Fruit fly (Drosophila melanogaster): Measurements from ENCODE around the gene CG6125.
A peak's percentile ranks its signal among the peaks of the same experiment; 100 is the strongest.

CG6125 gene

DNA sequence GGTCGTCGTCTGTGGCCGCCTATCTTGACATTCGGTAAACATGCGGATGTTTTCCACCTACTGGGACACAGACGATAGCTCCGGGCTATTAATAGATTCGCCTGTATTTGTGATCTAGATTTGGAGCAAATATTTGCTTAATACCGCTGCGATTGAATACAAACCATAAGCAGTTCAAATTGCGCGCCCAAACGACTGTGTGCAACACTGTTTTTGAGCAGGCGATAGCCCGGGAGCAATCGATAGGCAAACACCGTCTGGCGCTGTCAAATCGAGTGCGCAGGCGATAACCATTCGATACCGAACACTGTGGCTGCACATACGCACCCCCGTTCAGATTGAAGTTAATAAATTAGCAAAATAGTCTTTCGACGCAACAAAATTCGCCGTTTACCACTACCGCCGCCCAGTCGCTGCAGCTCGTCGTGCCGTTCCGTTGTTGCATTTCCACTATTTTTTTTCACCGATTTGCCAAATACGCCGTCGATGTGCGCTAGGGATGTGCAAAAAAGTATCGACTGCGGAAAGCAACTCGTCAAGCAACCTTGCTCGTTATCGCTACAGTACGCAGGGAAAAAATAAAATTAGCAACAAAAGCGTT, 1.4 kb upstream of the CG6125 start, which contains the start of gene Atx2 (continued):
- no peak for TF ChIP-seq Elba2 (GFP tag; optimal IDR thresholded peaks at IDR 0.05)
- TF ChIP-seq CG11695 (GFP tag; IDR thresholded peaks at IDR 0.05), result no peak
- no peak for TF ChIP-seq Lpt (GFP tag; optimal IDR thresholded peaks at IDR 0.05)
- no peak for TF ChIP-seq btn (GFP tag; optimal IDR thresholded peaks at IDR 0.05)
- TF ChIP-seq Dip3 (GFP tag; optimal IDR thresholded peaks at IDR 0.05), result peak; percentile 0
- peak; percentile 25 for TF ChIP-seq Dad (GFP tag; optimal IDR thresholded peaks at IDR 0.05)
- TF ChIP-seq disco-r (GFP tag; optimal IDR thresholded peaks at IDR 0.05), result peak; percentile 14
- TF ChIP-seq lilli (GFP tag; optimal IDR thresholded peaks at IDR 0.05), result peak; percentile 50
- TF ChIP-seq CG16813 (GFP tag; IDR thresholded peaks at IDR 0.05; ENCODE audit: partially characterized antibody), result peak; percentile 97
- peak; percentile 43 for TF ChIP-seq phol (tag; optimal IDR thresholded peaks at IDR 0.05)
- no peak for TF ChIP-seq Hr3 (GFP tag; optimal IDR thresholded peaks at IDR 0.05)
- TF ChIP-seq CG4617 (GFP tag; optimal IDR thresholded peaks at IDR 0.05; ENCODE audit: borderline replicate concordance), result peak; percentile 97
- TF ChIP-seq pho (GFP tag; optimal IDR thresholded peaks at IDR 0.05), result peak; percentile 73
- peak; percentile 97 for TF ChIP-seq Sry-δ (GFP tag; optimal IDR thresholded peaks at IDR 0.05)
- TF ChIP-seq CG10431 (GFP tag; optimal IDR thresholded peaks at IDR 0.05), result no peak
- TF ChIP-seq CG9437 (GFP tag; optimal IDR thresholded peaks at IDR 0.05), result peak; percentile 27
- peak; percentile 75; the same call in 2 of the 3 replicates for TF ChIP-seq ci (GFP tag; IDR thresholded peaks at IDR 0.05)
- no peak for TF ChIP-seq CG4730 (GFP tag; IDR thresholded peaks at IDR 0.05)
- no peak for TF ChIP-seq dmrt99B (tag; optimal IDR thresholded peaks at IDR 0.05)
- TF ChIP-seq gce (GFP tag; IDR thresholded peaks at IDR 0.05), result no peak
- no peak for TF ChIP-seq corto (GFP tag; optimal IDR thresholded peaks at IDR 0.05)
- peak; percentile 97 for TF ChIP-seq CG17186 (GFP tag; optimal IDR thresholded peaks at IDR 0.05)
- no peak for TF ChIP-seq Drgx (GFP tag; IDR thresholded peaks at IDR 0.05)
- TF ChIP-seq Fer3 (tag; optimal IDR thresholded peaks at IDR 0.05), result no peak
- TF ChIP-seq CG43689 (GFP tag; IDR thresholded peaks at IDR 0.05), result no peak
- TF ChIP-seq fru (optimal IDR thresholded peaks at IDR 0.05), result no peak
- TF ChIP-seq Awh (GFP tag; IDR thresholded peaks at IDR 0.05), result no peak
- no peak; the same call in 2 of the 3 replicates for TF ChIP-seq CG34422 (GFP tag; IDR thresholded peaks at IDR 0.05)
- no peak for TF ChIP-seq Sox100B (GFP tag; optimal IDR thresholded peaks at IDR 0.05)
- TF ChIP-seq Hmx (GFP tag; optimal IDR thresholded peaks at IDR 0.05), result no peak
- peak; percentile 22 for TF ChIP-seq Nf-YB (GFP tag; optimal IDR thresholded peaks at IDR 0.05)
- TF ChIP-seq D19B (GFP tag; optimal IDR thresholded peaks at IDR 0.05), result no peak
- TF ChIP-seq BtbVII (GFP tag; optimal IDR thresholded peaks at IDR 0.05), result peak; percentile 20
- TF ChIP-seq Hey (tag; optimal IDR thresholded peaks at IDR 0.05), result no peak
- peak; percentile 8 for TF ChIP-seq CG7786 (GFP tag; optimal IDR thresholded peaks at IDR 0.05)
- no peak for TF ChIP-seq CG18011 (GFP tag; optimal IDR thresholded peaks at IDR 0.05)
- TF ChIP-seq Hand (GFP tag; optimal IDR thresholded peaks at IDR 0.05), result no peak
- TF ChIP-seq Gsc (GFP tag; IDR thresholded peaks at IDR 0.05), result no peak
- TF ChIP-seq cas (GFP tag; IDR thresholded peaks at IDR 0.05), result no peak
- TF ChIP-seq klu (GFP tag; IDR thresholded peaks at IDR 0.05), result peak; percentile 60; the same call in 1 of the 2 replicates
- no peak for TF ChIP-seq Side (GFP tag; optimal IDR thresholded peaks at IDR 0.05)
- TF ChIP-seq Ets65A (GFP tag), result peak; percentile 89
- no peak for TF ChIP-seq p53 (GFP tag; optimal IDR thresholded peaks at IDR 0.05)
- TF ChIP-seq CG17361 (GFP tag; IDR thresholded peaks at IDR 0.05), result peak; percentile 38; the same call in 2 of the 3 replicates
- TF ChIP-seq PHDP (tag; optimal IDR thresholded peaks at IDR 0.05), result peak; percentile 5
- TF ChIP-seq fd102C (GFP tag; optimal IDR thresholded peaks at IDR 0.05), result no peak
- TF ChIP-seq dpn (GFP tag; optimal IDR thresholded peaks at IDR 0.05), result peak; percentile 56 to 61
- TF ChIP-seq Optix (GFP tag; IDR thresholded peaks at IDR 0.05), result no peak
- no peak for TF ChIP-seq CG1602 (GFP tag; optimal IDR thresholded peaks at IDR 0.05)
- TF ChIP-seq CG12071 (GFP tag; optimal IDR thresholded peaks at IDR 0.05), result no peak
- no peak for TF ChIP-seq chm (GFP tag; IDR thresholded peaks at IDR 0.05)
- TF ChIP-seq CG4854 (GFP tag; optimal IDR thresholded peaks at IDR 0.05), result peak; percentile 24

Measured in whole organism, embryonic.